Fruit fly (Drosophila melanogaster) whole organism, prepupa: ENCODE data around the gene Hesr.

ENCODE experiments used
- CG11762 ChIP-seq: fragments of 200-800 bp; sonication (Bioruptor generic); optimal IDR thresholded peaks from 3 replicates; lab custom pipeline; 2016; ENCODE audit warnings: missing biosample characterization, missing genetic modification characterization; ENCODE audit not compliant: insufficient read depth
- CG11902 ChIP-seq: fragments of 200-800 bp; sonication (Bioruptor generic); optimal IDR thresholded peaks from 3 replicates; lab custom pipeline; 2016; ENCODE audit warnings: missing biosample characterization, missing genetic modification characterization
- CG3032 ChIP-seq: fragments of 200-800 bp; optimal IDR thresholded peaks from 2 replicates; lab custom pipeline; 2019; ENCODE audit warnings: missing biosample characterization, mild to moderate bottlenecking, missing genetic modification characterization, moderate library complexity
- CG32006 ChIP-seq: fragments of 200-800 bp; sonication (Bioruptor generic); optimal IDR thresholded peaks from 3 replicates; lab custom pipeline; 2017; ENCODE audit warnings: missing biosample characterization, mild to moderate bottlenecking, missing genetic modification characterization
- CG6276 ChIP-seq: fragments of 200-800 bp; sonication (Bioruptor generic); optimal IDR thresholded peaks from 2 replicates; lab custom pipeline; 2017; ENCODE audit warnings: missing biosample characterization, mild to moderate bottlenecking, missing genetic modification characterization
- Eip75B ChIP-seq: fragments of 200-800 bp; sonication (Bioruptor generic); optimal IDR thresholded peaks from 3 replicates; lab custom pipeline; 2016; ENCODE audit warnings: missing biosample characterization, missing genetic modification characterization
- Ets96B ChIP-seq: fragments of 200-800 bp; optimal IDR thresholded peaks from 2 replicates; lab custom pipeline; 2019; ENCODE audit warnings: missing biosample characterization, mild to moderate bottlenecking, missing genetic modification characterization, moderate library complexity
- Hr38 ChIP-seq: sonication (Bioruptor generic); optimal IDR thresholded peaks from 2 replicates; lab custom pipeline; 2016; ENCODE audit warnings: missing biosample characterization, missing genetic modification characterization
- Hr39 ChIP-seq: fragments of 200-800 bp; sonication (Bioruptor generic); optimal IDR thresholded peaks from 2 replicates; lab custom pipeline; 2016; ENCODE audit warnings: missing biosample characterization, missing genetic modification characterization
- achi ChIP-seq: fragments of 200-800 bp; sonication (Bioruptor generic); optimal IDR thresholded peaks from 3 replicates; lab custom pipeline; 2016; ENCODE audit warnings: missing biosample characterization, missing genetic modification characterization
- fd85E ChIP-seq: fragments of 200-800 bp; sonication (Bioruptor generic); optimal IDR thresholded peaks from 3 replicates; lab custom pipeline; 2016; ENCODE audit warnings: missing biosample characterization, missing genetic modification characterization
- pdm3 ChIP-seq: fragments of 200-800 bp; sonication (Bioruptor generic); optimal IDR thresholded peaks from 3 replicates; lab custom pipeline; 2016; ENCODE audit warnings: missing biosample characterization, missing genetic modification characterization

Gene Hesr

dm6 chrX:18154955-18155419 lies 50.0 kb downstream of the Hesr start, which contains the start of gene Frq1:
Gene Frq1 (plus strand): TSS chrX:18155369.
- TF ChIP-seq Hr38 (no peak), CG3032 (tag; lab: Kevin White, UChicago) (no peak), pdm3 (GFP tag; lab: Kevin White, UChicago) (no peak), Ets96B (tag; lab: Kevin White, UChicago) (no peak), Eip75B (GFP tag; lab: Kevin White, UChicago) (no peak), CG6276 (GFP tag; lab: Kevin White, UChicago) (no peak), CG11902 (GFP tag; lab: Kevin White, UChicago) (no peak), CG11762 (GFP tag; lab: Kevin White, UChicago) (no peak), fd85E (no peak), achi (GFP tag; lab: Kevin White, UChicago) (no peak), Hr39 (GFP tag; lab: Kevin White, UChicago) (no peak), CG32006 (GFP tag; lab: Kevin White, UChicago) (no peak)
